Fruit fly (Drosophila melanogaster) whole organism, embryonic: ENCODE results near the gene RpL37A.

Source experiments
- CG18619 ChIP-seq: fragments of 200-800 bp; sonication (Bioruptor generic); optimal IDR thresholded peaks from 3 replicates; lab custom pipeline; 2017; ENCODE audit warnings: missing biosample characterization, mild to moderate bottlenecking, missing genetic modification characterization
- CG4328 ChIP-seq: fragments of 200-800 bp; sonication (Bioruptor generic); optimal IDR thresholded peaks from 3 replicates; lab custom pipeline; 2017; ENCODE audit warnings: missing biosample characterization, missing genetic modification reagents, missing genetic modification characterization
- CG5245 ChIP-seq: fragments of 200-800 bp; sonication (Bioruptor generic); optimal IDR thresholded peaks from 3 replicates; lab custom pipeline; 2016; ENCODE audit warnings: missing biosample characterization, missing genetic modification characterization
- CG6654 ChIP-seq: fragments of 200-800 bp; sonication (Bioruptor generic); optimal IDR thresholded peaks from 2 replicates; lab custom pipeline; 2017; ENCODE audit warnings: missing biosample characterization, mild to moderate bottlenecking, missing genetic modification characterization
- Dip2 ChIP-seq: fragments of 200-800 bp; sonication (Bioruptor generic); IDR thresholded peaks from 2 replicates; pipeline ENCODE4 v1.3.6; 2022; ENCODE audit warnings: missing biosample characterization, missing genetic modification characterization
- Doc2 ChIP-seq: fragments of 200-800 bp; sonication (Bioruptor generic); IDR thresholded peaks from 2 replicates; pipeline ENCODE4 v1.3.6; 2022; ENCODE audit warnings: missing biosample characterization, missing genetic modification characterization
- Hmr ChIP-seq: fragments of 200-800 bp; sonication (Bioruptor generic); optimal IDR thresholded peaks from 3 replicates; lab custom pipeline; 2017; ENCODE audit warnings: mild to moderate bottlenecking, missing biosample characterization, missing genetic modification reagents, missing genetic modification characterization
- phol ChIP-seq: fragments of 200-800 bp; sonication (Bioruptor generic); optimal IDR thresholded peaks from 3 replicates; lab custom pipeline; 2018; ENCODE audit warnings: missing biosample characterization, mild to moderate bottlenecking, missing genetic modification characterization, moderate library complexity
- tll ChIP-seq, 2 experiments: fragments of 200-800 bp in 1 of 2; fragments of >200 bp in 1 of 2; sonication (Bioruptor generic) in 1 of 2; optimal IDR thresholded peaks; 2 replicates each; lab custom pipeline; 2017 to 2019; ENCODE audit warnings: missing biosample characterization in 2 of 2, missing genetic modification characterization in 2 of 2, mild to moderate bottlenecking in 1 of 2, moderate library complexity in 1 of 2
- wdn ChIP-seq: fragments of 200-800 bp; sonication (Bioruptor generic); IDR thresholded peaks from 2 replicates; pipeline ENCODE4 v1.3.6; 2022; ENCODE audit warnings: missing biosample characterization, missing genetic modification characterization

DNA sequence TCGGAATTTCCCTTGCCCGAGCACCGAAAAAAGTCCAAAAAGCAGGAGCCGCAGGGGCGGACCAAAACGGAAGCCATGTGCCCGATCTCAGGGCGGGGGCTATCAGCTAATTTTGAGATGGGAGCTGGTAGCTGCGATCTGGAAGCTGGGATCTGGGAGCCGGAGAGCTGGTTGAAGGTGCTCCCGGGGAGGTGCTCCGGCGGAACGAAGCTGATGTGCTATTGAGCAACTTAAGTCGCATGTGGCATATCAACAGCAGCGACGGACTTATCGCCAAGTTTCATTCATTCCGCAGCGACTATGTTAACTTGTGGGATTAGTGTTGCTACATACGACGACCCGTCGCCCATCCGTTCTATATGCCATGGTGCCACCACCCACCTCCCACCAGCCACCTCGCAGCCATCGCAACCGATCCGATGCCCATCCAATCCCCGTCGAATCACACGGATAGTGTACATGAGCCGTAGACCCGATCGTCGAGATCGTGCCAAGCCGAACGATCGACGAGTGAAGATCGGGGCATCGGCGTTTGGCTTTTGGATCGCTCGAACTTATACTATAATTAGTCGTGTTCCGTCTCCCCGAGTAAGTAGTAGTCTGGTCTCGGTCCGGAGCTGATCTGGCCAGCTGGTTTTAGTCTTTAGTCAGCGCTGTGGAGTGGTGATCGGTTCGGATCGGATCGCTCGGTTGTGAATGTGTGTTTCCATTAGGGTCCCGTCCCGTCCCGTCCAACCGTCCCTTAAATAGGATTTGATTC lies 41.5 kb upstream of the RpL37A start, which contains the start of gene Col4a1:
- TF ChIP-seq wdn = no peak
- no peak for TF ChIP-seq CG6654 (GFP tag; lab: Kevin White, UChicago)
- TF ChIP-seq CG18619 (GFP tag; lab: Kevin White, UChicago) = no peak
- TF ChIP-seq Dip2 = no peak
- no peak for TF ChIP-seq tll (GFP tag; optimal IDR thresholded peaks at IDR 0.05; lab: Kevin White, UChicago)
- TF ChIP-seq CG4328 = no peak
- TF ChIP-seq phol = no peak
- TF ChIP-seq CG5245 (GFP tag; lab: Kevin White, UChicago) = no peak
- no peak for TF ChIP-seq Doc2
- TF ChIP-seq Hmr = no peak
